Worm (Caenorhabditis elegans) whole organism, L4/young adult: Measurements from ENCODE around the gene ZK546.2.

Experiments
- W03F9.2 ChIP-seq: fragments of 150-350 bp; optimal IDR thresholded peaks from 2 replicates; lab custom pipeline; 2014; ENCODE audit warnings: missing biosample characterization, missing genetic modification characterization
- dao-5 ChIP-seq: sonication (generic microtip); optimal IDR thresholded peaks from 2 replicates; lab custom pipeline; 2016; ENCODE audit warnings: missing genotype, missing genetic modification characterization, moderate library complexity, missing compliant biosample characterization
- him-1 ChIP-seq: sonication (generic microtip); optimal IDR thresholded peaks from 2 replicates; lab custom pipeline; 2016; ENCODE audit warnings: missing genotype, missing genetic modification reagents, missing genetic modification characterization, missing compliant biosample characterization

DNA sequence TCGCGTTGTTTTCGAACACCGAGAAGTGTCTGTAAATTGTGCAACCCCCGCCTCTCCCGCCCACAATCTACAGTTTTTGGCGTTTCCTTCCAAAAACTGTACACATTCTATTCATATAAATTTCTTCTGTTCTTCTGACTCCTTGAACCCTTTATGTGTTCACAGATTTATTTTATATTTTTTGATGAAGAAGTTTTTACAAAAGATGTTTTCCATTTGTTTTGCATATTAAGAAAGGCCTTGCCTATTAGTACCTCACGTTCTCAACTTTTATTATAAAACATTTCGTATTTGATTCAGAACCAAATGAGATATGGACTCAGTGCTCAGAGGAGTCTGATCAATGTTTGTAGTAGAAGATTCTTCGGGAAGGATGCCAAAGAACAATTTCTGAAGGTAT is 7.5 kb downstream of the ZK546.2 start, which contains the start of gene ndx-3:
- TF ChIP-seq W03F9.2 (tag; lab: Kevin White, UChicago) (no peak), him-1 (tag; lab: Kevin White, UChicago) (no peak), dao-5 (tag; lab: Kevin White, UChicago) (no peak)
